Fruit fly (Drosophila melanogaster): ENCODE data around the gene betaTub97EF.

- TF ChIP-seq insv (optimal IDR thresholded peaks at IDR 0.05): no peak
- no peak for TF ChIP-seq Sin3A (optimal IDR thresholded peaks at IDR 0.05)
- TF ChIP-seq h (optimal IDR thresholded peaks at IDR 0.05): no peak
Observed at dm6 chr3R:27946555-27947204, 41.5 kb downstream of the betaTub97EF start.

All from Kc167 (cell line).